Worm (Caenorhabditis elegans) whole organism, young adult: ENCODE measurements around the gene F08H9.4.

Experiments
- B0035.1 ChIP-seq: sonication (generic microtip); optimal IDR thresholded peaks from 2 replicates; lab custom pipeline; 2016; ENCODE audit warnings: missing genetic modification characterization, mild to moderate bottlenecking, missing compliant biosample characterization, missing genotype, missing genetic modification reagents
- B0336.3 ChIP-seq: fragments of 200-800 bp; sonication (Bioruptor generic); IDR thresholded peaks from 2 replicates; pipeline ENCODE4 v1.3.6; 2022; ENCODE audit warnings: missing genetic modification characterization, missing compliant biosample characterization
- D2030.7 ChIP-seq: fragments of 200-800 bp; sonication (Bioruptor generic); IDR thresholded peaks from 2 replicates; pipeline ENCODE4 v1.3.6; 2022; ENCODE audit warnings: missing genetic modification reagents, missing genetic modification characterization, missing compliant biosample characterization
- F23B12.7 ChIP-seq: sonication (generic microtip); optimal IDR thresholded peaks from 2 replicates; lab custom pipeline; 2017; ENCODE audit warnings: missing genetic modification characterization, mild to moderate bottlenecking, missing compliant biosample characterization, antibody characterized with exemption, moderate library complexity; ENCODE audit not compliant: insufficient read depth
- F37B4.10 ChIP-seq: fragments of 200-800 bp; sonication (Bioruptor generic); IDR thresholded peaks from 2 replicates; pipeline ENCODE4 v1.3.6; 2022; ENCODE audit warnings: missing genetic modification characterization, missing compliant biosample characterization
- F55B11.4 ChIP-seq: sonication (generic microtip); optimal IDR thresholded peaks from 2 replicates; lab custom pipeline; 2016; ENCODE audit warnings: missing compliant biosample characterization, missing genetic modification characterization, borderline replicate concordance; ENCODE audit not compliant: insufficient read depth
- F57C9.4 ChIP-seq: sonication (generic microtip); optimal IDR thresholded peaks from 2 replicates; lab custom pipeline; 2017; ENCODE audit warnings: mild to moderate bottlenecking, missing genetic modification characterization, missing compliant biosample characterization
- K12H6.12 ChIP-seq: fragments of 200-800 bp; sonication (Bioruptor generic); optimal IDR thresholded peaks from 2 replicates; lab custom pipeline; 2018; ENCODE audit warnings: mild to moderate bottlenecking, missing genetic modification characterization, missing compliant biosample characterization
- T26A5.8 ChIP-seq: sonication (generic microtip); optimal IDR thresholded peaks from 2 replicates; lab custom pipeline; 2016; ENCODE audit warnings: missing genetic modification characterization, missing compliant biosample characterization
- Y53F4B.3 ChIP-seq: fragments of 200-800 bp; sonication (Bioruptor generic); IDR thresholded peaks from 2 replicates; pipeline ENCODE4 v1.3.6; 2022; ENCODE audit warnings: missing genetic modification reagents, missing genetic modification characterization, missing compliant biosample characterization
- Y67H2A.10 ChIP-seq: fragments of 200-800 bp; sonication (Bioruptor generic); conservative IDR thresholded peaks from 2 replicates; pipeline ENCODE4 v1.3.6; 2022; ENCODE audit warnings: missing genetic modification reagents, missing genetic modification characterization, missing compliant biosample characterization
- atf-7 ChIP-seq: sonication (generic microtip); optimal IDR thresholded peaks from 2 replicates; lab custom pipeline; 2017; ENCODE audit warnings: mild to moderate bottlenecking, missing genetic modification characterization, missing compliant biosample characterization
- athp-1 ChIP-seq: sonication (generic microtip); optimal IDR thresholded peaks from 2 replicates; lab custom pipeline; 2017; ENCODE audit warnings: mild to moderate bottlenecking, missing genetic modification characterization, missing compliant biosample characterization
- attf-6 ChIP-seq: fragments of 200-800 bp; sonication (Bioruptor generic); IDR thresholded peaks from 2 replicates; pipeline ENCODE4 v1.3.6; 2022; ENCODE audit warnings: missing genetic modification reagents, missing genetic modification characterization, missing compliant biosample characterization
- bed-2 ChIP-seq: fragments of 200-800 bp; sonication (Bioruptor generic); IDR thresholded peaks from 2 replicates; pipeline ENCODE4 v1.3.6; 2022; ENCODE audit warnings: missing genetic modification reagents, missing genetic modification characterization, missing compliant biosample characterization
- ccch-3 ChIP-seq: fragments of 200-800 bp; sonication (Bioruptor generic); optimal IDR thresholded peaks from 2 replicates; lab custom pipeline; 2018; ENCODE audit warnings: mild to moderate bottlenecking, missing genetic modification characterization, missing compliant biosample characterization
- cebp-2 ChIP-seq: fragments of 200-800 bp; sonication (Bioruptor generic); IDR thresholded peaks from 2 replicates; pipeline ENCODE4 v1.3.6; 2022; ENCODE audit warnings: missing genetic modification characterization, missing compliant biosample characterization
- ceh-100 ChIP-seq: fragments of 200-800 bp; sonication (Bioruptor generic); IDR thresholded peaks from 2 replicates; pipeline ENCODE4 v1.3.6; 2022; ENCODE audit warnings: missing genetic modification reagents, missing genetic modification characterization, missing compliant biosample characterization
- ceh-40 ChIP-seq: fragments of 200-800 bp; sonication (Bioruptor generic); IDR thresholded peaks from 2 replicates; pipeline ENCODE4 v1.3.6; 2022; ENCODE audit warnings: missing genetic modification characterization, missing compliant biosample characterization
- ceh-58 ChIP-seq: fragments of 200-800 bp; sonication (Bioruptor generic); IDR thresholded peaks from 2 replicates; pipeline ENCODE4 v1.3.6; 2022; ENCODE audit warnings: missing genetic modification characterization, missing compliant biosample characterization
- chd-7 ChIP-seq: sonication (generic microtip); optimal IDR thresholded peaks from 2 replicates; lab custom pipeline; 2016; ENCODE audit warnings: mild to moderate bottlenecking, missing genetic modification characterization, moderate library complexity, missing compliant biosample characterization
- egl-44 ChIP-seq: fragments of 200-800 bp; sonication (Bioruptor generic); IDR thresholded peaks from 2 replicates; pipeline ENCODE4 v1.3.6; 2022; ENCODE audit warnings: missing genetic modification reagents, missing genetic modification characterization, missing compliant biosample characterization
- fkh-3 ChIP-seq: sonication (generic microtip); optimal IDR thresholded peaks from 2 replicates; lab custom pipeline; 2016; ENCODE audit warnings: mild to moderate bottlenecking, missing genetic modification characterization, missing compliant biosample characterization
- hlh-12 ChIP-seq: sonication (generic microtip); optimal IDR thresholded peaks from 2 replicates; lab custom pipeline; 2016; ENCODE audit warnings: missing genetic modification characterization, missing compliant biosample characterization
- hmg-20 ChIP-seq: fragments of 200-800 bp; sonication (Bioruptor generic); IDR thresholded peaks from 2 replicates; pipeline ENCODE4 v1.3.6; 2022; ENCODE audit warnings: missing genetic modification reagents, missing genetic modification characterization, missing compliant biosample characterization
- let-607 ChIP-seq, 2 experiments: fragments of 200-800 bp in 1 of 2; sonication (Bioruptor generic) in 1 of 2; sonication (generic microtip) in 1 of 2; optimal IDR thresholded peaks; 2 replicates each; lab custom pipeline; 2016 to 2018; ENCODE audit warnings: mild to moderate bottlenecking in 2 of 2, missing compliant biosample characterization in 2 of 2, missing genetic modification characterization in 2 of 2, moderate library complexity in 2 of 2, missing genotype in 1 of 2
- lin-40 ChIP-seq: sonication (generic microtip); optimal IDR thresholded peaks from 2 replicates; lab custom pipeline; 2016; ENCODE audit warnings: missing genetic modification characterization, mild to moderate bottlenecking, missing compliant biosample characterization, missing genotype, missing genetic modification reagents
- madf-10 ChIP-seq: sonication (generic microtip); optimal IDR thresholded peaks from 2 replicates; lab custom pipeline; 2016; ENCODE audit warnings: mild to moderate bottlenecking, missing genetic modification characterization, missing compliant biosample characterization
- madf-6 ChIP-seq: fragments of 200-800 bp; sonication (Bioruptor generic); IDR thresholded peaks from 2 replicates; pipeline ENCODE4 v1.3.6; 2022; ENCODE audit warnings: missing genetic modification reagents, missing genetic modification characterization, missing compliant biosample characterization
- madf-8 ChIP-seq: fragments of 200-800 bp; sonication (Bioruptor generic); conservative IDR thresholded peaks from 2 replicates; pipeline ENCODE4 v1.3.6; 2022; ENCODE audit warnings: missing genetic modification reagents, missing genetic modification characterization, missing compliant biosample characterization
- mcd-1 ChIP-seq: fragments of 200-800 bp; sonication (Bioruptor generic); IDR thresholded peaks from 2 replicates; pipeline ENCODE4 v1.3.6; 2022; ENCODE audit warnings: missing genetic modification reagents, missing genetic modification characterization, missing compliant biosample characterization
- mel-28 ChIP-seq: sonication (generic microtip); optimal IDR thresholded peaks from 2 replicates; lab custom pipeline; 2016; ENCODE audit warnings: borderline replicate concordance, mild to moderate bottlenecking, missing genetic modification characterization, missing compliant biosample characterization
- nfya-1 ChIP-seq: sonication (generic microtip); optimal IDR thresholded peaks from 2 replicates; lab custom pipeline; 2017; ENCODE audit warnings: antibody characterized with exemption, missing compliant biosample characterization, missing genetic modification characterization, borderline replicate concordance; ENCODE audit not compliant: insufficient read depth
- nfya-2 ChIP-seq: fragments of 200-800 bp; sonication (Bioruptor generic); IDR thresholded peaks from 2 replicates; pipeline ENCODE4 v1.3.6; 2022; ENCODE audit warnings: missing genetic modification reagents, missing genetic modification characterization, missing compliant biosample characterization
- nfyb-1 ChIP-seq: fragments of 200-800 bp; sonication (Bioruptor generic); IDR thresholded peaks from 2 replicates; pipeline ENCODE4 v1.3.6; 2022; ENCODE audit warnings: missing genetic modification reagents, missing genetic modification characterization, missing compliant biosample characterization
- nhr-179 ChIP-seq: sonication (generic microtip); optimal IDR thresholded peaks from 2 replicates; lab custom pipeline; 2016; ENCODE audit warnings: mild to moderate bottlenecking, missing genetic modification characterization, missing compliant biosample characterization
- nhr-80 ChIP-seq: sonication (generic microtip); optimal IDR thresholded peaks from 2 replicates; lab custom pipeline; 2016; ENCODE audit warnings: missing genetic modification characterization, missing compliant biosample characterization
- pha-4 ChIP-seq: fragments of 150-350 bp; sonication (generic microtip); optimal IDR thresholded peaks from 2 replicates; lab custom pipeline; 2014; ENCODE audit warnings: missing biosample characterization, missing genetic modification reagents, missing genetic modification characterization
- rec-8 ChIP-seq, 2 experiments: sonication (generic microtip); optimal IDR thresholded peaks; 2 replicates each; lab custom pipeline; 2016; ENCODE audit warnings: mild to moderate bottlenecking in 2 of 2, missing genetic modification characterization in 2 of 2, missing genetic modification reagents in 2 of 2, missing genotype in 2 of 2, missing biosample characterization in 1 of 2, missing compliant biosample characterization in 1 of 2, moderate library complexity in 1 of 2
- rpc-1 ChIP-seq, 2 experiments: fragments of 150-350 bp in 1 of 2; sonication (generic microtip) in 1 of 2; optimal IDR thresholded peaks; 2 replicates each; lab custom pipeline; 2014 to 2018; ENCODE audit warnings: missing biosample characterization in 1 of 2, missing genetic modification characterization in 1 of 2, missing genetic modification reagents in 1 of 2, missing genotype in 1 of 2
- snpc-3.4 ChIP-seq: sonication (generic microtip); optimal IDR thresholded peaks from 2 replicates; lab custom pipeline; 2017; ENCODE audit warnings: missing genetic modification characterization, mild to moderate bottlenecking, missing compliant biosample characterization, antibody characterized with exemption, moderate library complexity, missing genotype, missing genetic modification reagents
- tbp1 ChIP-seq: fragments of 200-800 bp; sonication (Bioruptor generic); optimal IDR thresholded peaks from 2 replicates; lab custom pipeline; 2018; ENCODE audit warnings: mild to moderate bottlenecking, missing genetic modification characterization, missing compliant biosample characterization
- unc-130 ChIP-seq: sonication (generic microtip); optimal IDR thresholded peaks from 2 replicates; lab custom pipeline; 2016; ENCODE audit warnings: missing genetic modification reagents, missing genetic modification characterization, missing compliant biosample characterization
- unc-62 ChIP-seq: fragments of 150-350 bp; optimal IDR thresholded peaks from 2 replicates; lab custom pipeline; 2014; ENCODE audit warnings: missing biosample characterization, missing genetic modification reagents, missing genetic modification characterization
- zfh-2 ChIP-seq: fragments of 200-800 bp; sonication (Bioruptor generic); conservative IDR thresholded peaks from 2 replicates; pipeline ENCODE4 v1.3.6; 2022; ENCODE audit warnings: missing genetic modification reagents, missing genetic modification characterization, missing compliant biosample characterization
- ztf-18 ChIP-seq: sonication (generic microtip); optimal IDR thresholded peaks from 2 replicates; lab custom pipeline; 2016; ENCODE audit warnings: missing genotype, mild to moderate bottlenecking, missing genetic modification characterization, missing compliant biosample characterization
- ztf-22 ChIP-seq: fragments of 200-800 bp; sonication (Bioruptor generic); optimal IDR thresholded peaks from 2 replicates; lab custom pipeline; 2018; ENCODE audit warnings: mild to moderate bottlenecking, missing genetic modification characterization, moderate library complexity, missing compliant biosample characterization
- ztf-3 ChIP-seq: fragments of 200-800 bp; sonication (Bioruptor generic); optimal IDR thresholded peaks from 2 replicates; lab custom pipeline; 2018; ENCODE audit warnings: mild to moderate bottlenecking, missing genetic modification characterization, missing compliant biosample characterization
- ztf-6 ChIP-seq: fragments of 200-800 bp; sonication (Bioruptor generic); IDR thresholded peaks from 2 replicates; pipeline ENCODE4 v1.3.6; 2022; ENCODE audit warnings: missing genetic modification reagents, missing genetic modification characterization, missing compliant biosample characterization

Gene F08H9.4

ce11 chrV:14457070-14457469 is 7.2 kb downstream of the F08H9.4 start, which contains the start of gene coh-3 (continued):
- TF ChIP-seq ztf-3 (GFP tag; lab: Kevin White, UChicago) (no peak), unc-130 (GFP tag; lab: Kevin White, UChicago) (peak; percentile 59), nfya-1 (tag; lab: Kevin White, UChicago) (no peak), lin-40 (tag; lab: Kevin White, UChicago) (no peak), ceh-58 (GFP tag; lab: Robert Waterston, UW) (no peak), nfya-2 (GFP tag; lab: Robert Waterston, UW) (no peak), nhr-179 (tag; lab: Kevin White, UChicago) (no peak), ceh-100 (GFP tag; lab: Robert Waterston, UW) (peak; percentile 57; the same call in 1 of the 2 replicates), bed-2 (GFP tag; lab: Robert Waterston, UW) (no peak), F23B12.7 (tag; lab: Kevin White, UChicago) (peak; percentile 65), ztf-6 (GFP tag; lab: Robert Waterston, UW) (no peak), ccch-3 (GFP tag; lab: Kevin White, UChicago) (no peak), pha-4 (tag; lab: Kevin White, UChicago) (no peak), mcd-1 (GFP tag; lab: Robert Waterston, UW) (peak; percentile 63), attf-6 (GFP tag; lab: Robert Waterston, UW) (peak; percentile 70), atf-7 (tag; lab: Kevin White, UChicago) (no peak), Y67H2A.10 (GFP tag; lab: Robert Waterston, UW) (0 out of 2 replicates have a peak, but pooled peaks have one; percentile 25), zfh-2 (GFP tag; lab: Robert Waterston, UW) (no peak), athp-1 (peak; percentile 25), hmg-20 (GFP tag; lab: Robert Waterston, UW) (no peak), F55B11.4 (tag; lab: Kevin White, UChicago) (no peak), F37B4.10 (GFP tag; lab: Robert Waterston, UW) (no peak), madf-6 (GFP tag; lab: Robert Waterston, UW) (peak; percentile 99), madf-10 (tag; lab: Kevin White, UChicago) (no peak), fkh-3 (no peak), chd-7 (tag; lab: Kevin White, UChicago) (no peak), unc-62 (no peak), T26A5.8 (no peak), nhr-80 (tag; lab: Kevin White, UChicago) (no peak), ceh-40 (no peak), rpc-1 (optimal IDR thresholded peaks at IDR 0.05; lab: Kevin White, UChicago) (no peak), rpc-1 (tag; optimal IDR thresholded peaks at IDR 0.05; lab: Kevin White, UChicago) (peak; percentile 1), mel-28 (no peak), let-607 (tag; optimal IDR thresholded peaks at IDR 0.05; lab: Kevin White, UChicago) (no peak), madf-8 (GFP tag; lab: Robert Waterston, UW) (peak; percentile 96), B0035.1 (tag; lab: Kevin White, UChicago) (no peak), D2030.7 (GFP tag; lab: Robert Waterston, UW) (peak; percentile 95), cebp-2 (GFP tag; lab: Robert Waterston, UW) (no peak), F57C9.4 (tag; lab: Kevin White, UChicago) (no peak), tbp1 (peak; percentile 69), rec-8 (tag; optimal IDR thresholded peaks at IDR 0.05; lab: Kevin White, UChicago) (no peak), Y53F4B.3 (peak; percentile 61; the same call in 1 of the 2 replicates), snpc-3.4 (tag; lab: Kevin White, UChicago) (peak; percentile 95), B0336.3 (GFP tag; lab: Robert Waterston, UW) (peak; percentile 53; the same call in 1 of the 2 replicates), egl-44 (no peak), ztf-22 (GFP tag; lab: Kevin White, UChicago) (no peak), hlh-12 (tag; lab: Kevin White, UChicago) (no peak), ztf-18 (tag; lab: Kevin White, UChicago) (no peak), K12H6.12 (tag; lab: Kevin White, UChicago) (no peak), nfyb-1 (no peak)
